Fruit fly (Drosophila melanogaster) whole organism, embryonic: Measurements from ENCODE around the gene Cep290.
A peak's percentile ranks its signal among the peaks of the same experiment; 100 is the strongest.

Experiments used
- Atf3 ChIP-seq: fragments of 200-800 bp; sonication (Bioruptor generic); optimal IDR thresholded peaks from 3 replicates; lab custom pipeline; 2016; ENCODE audit warnings: missing biosample characterization, missing genetic modification characterization
- BEAF-32 ChIP-seq: fragments of 200-800 bp; sonication (Bioruptor generic); optimal IDR thresholded peaks from 3 replicates; lab custom pipeline; 2017; ENCODE audit warnings: missing biosample characterization, missing genetic modification characterization, mild to moderate bottlenecking, moderate library complexity, missing genetic modification reagents
- CG13775 ChIP-seq: fragments of 200-800 bp; sonication (Bioruptor generic); optimal IDR thresholded peaks from 3 replicates; lab custom pipeline; 2017; ENCODE audit warnings: missing biosample characterization, mild to moderate bottlenecking, missing genetic modification characterization
- CG7556 ChIP-seq: fragments of 200-800 bp; sonication (Bioruptor generic); optimal IDR thresholded peaks from 2 replicates; lab custom pipeline; 2017; ENCODE audit warnings: missing biosample characterization, mild to moderate bottlenecking, missing genetic modification characterization
- CG9609 ChIP-seq: fragments of 200-800 bp; sonication (Bioruptor generic); optimal IDR thresholded peaks from 3 replicates; lab custom pipeline; 2016; ENCODE audit warnings: missing biosample characterization, missing genetic modification characterization
- NC2α ChIP-seq: fragments of 200-800 bp; sonication (Bioruptor generic); optimal IDR thresholded peaks from 2 replicates; lab custom pipeline; 2016; ENCODE audit warnings: missing biosample characterization, missing genetic modification characterization
- NfI ChIP-seq: fragments of 200-800 bp; sonication (Bioruptor generic); optimal IDR thresholded peaks from 3 replicates; lab custom pipeline; 2018; ENCODE audit warnings: missing biosample characterization, mild to moderate bottlenecking, missing genetic modification characterization, moderate library complexity
- Tbp ChIP-seq: fragments of >200 bp; optimal IDR thresholded peaks from 2 replicates; lab custom pipeline; 2018; ENCODE audit warnings: missing biosample characterization, missing genetic modification characterization
- cato ChIP-seq: fragments of 200-800 bp; sonication (Bioruptor generic); optimal IDR thresholded peaks from 2 replicates; lab custom pipeline; 2016; ENCODE audit warnings: missing biosample characterization, missing genetic modification characterization, borderline replicate concordance
- dmrt99B ChIP-seq: fragments of 200-800 bp; sonication (Bioruptor generic); optimal IDR thresholded peaks from 2 replicates; lab custom pipeline; 2018; ENCODE audit warnings: missing biosample characterization, mild to moderate bottlenecking, missing genetic modification characterization, moderate library complexity

- TF ChIP-seq Tbp (no peak), CG9609 (no peak), Atf3 (GFP tag; lab: Kevin White, UChicago) (no peak), NC2α (GFP tag; lab: Kevin White, UChicago) (no peak), NfI (GFP tag; lab: Kevin White, UChicago) (no peak), CG13775 (GFP tag; lab: Kevin White, UChicago) (no peak), CG7556 (peak; percentile 14), dmrt99B (peak; percentile 2), BEAF-32 (no peak), cato (no peak)
Observed at dm6 chr3L:810038-810644, 33.6 kb upstream of the Cep290 start.
